Worm (Caenorhabditis elegans) whole organism, L4 larva: Measurements from ENCODE around the gene rhgf-1.

ENCODE experiments used
- ZK546.5 ChIP-seq, 2 experiments: sonication (generic microtip); optimal IDR thresholded peaks; 2 replicates each; lab custom pipeline; 2017; ENCODE audit warnings: missing biosample characterization in 2 of 2, missing genetic modification characterization in 2 of 2
- ama-1 ChIP-seq: fragments of 150-350 bp; optimal IDR thresholded peaks from 2 replicates; lab custom pipeline; 2014; ENCODE audit warnings: inconsistent platforms, mixed read lengths
- ceh-82 ChIP-seq: sonication (generic microtip); optimal IDR thresholded peaks from 2 replicates; lab custom pipeline; 2017; ENCODE audit warnings: missing biosample characterization, missing genetic modification characterization
- dve-1 ChIP-seq: sonication (generic microtip); optimal IDR thresholded peaks from 2 replicates; lab custom pipeline; 2017; ENCODE audit warnings: antibody characterized with exemption, mild to moderate bottlenecking, missing genetic modification characterization, missing compliant biosample characterization; ENCODE audit not compliant: insufficient read depth
- fkh-10 ChIP-seq: fragments of 150-350 bp; optimal IDR thresholded peaks from 2 replicates; lab custom pipeline; 2014; ENCODE audit warnings: missing biosample characterization, missing genetic modification reagents, missing genetic modification characterization
- jun-1 ChIP-seq: fragments of 150-350 bp; optimal IDR thresholded peaks from 2 replicates; lab custom pipeline; 2014; ENCODE audit warnings: missing biosample characterization, missing genetic modification reagents, missing genetic modification characterization
- mdl-1 ChIP-seq, 2 experiments: fragments of 150-350 bp in 1 of 2; sonication (generic microtip) in 1 of 2; optimal IDR thresholded peaks; 2 replicates each; lab custom pipeline; 2014 to 2017; ENCODE audit warnings: missing biosample characterization in 2 of 2, missing genetic modification characterization in 2 of 2
- mxl-3 ChIP-seq: fragments of 200-800 bp; sonication (Bioruptor generic); optimal IDR thresholded peaks from 2 replicates; lab custom pipeline; 2018; ENCODE audit warnings: mild to moderate bottlenecking, missing genetic modification characterization, missing compliant biosample characterization
- nhr-11 ChIP-seq: fragments of 150-350 bp; optimal IDR thresholded peaks from 2 replicates; lab custom pipeline; 2014; ENCODE audit warnings: missing biosample characterization, missing genetic modification characterization
- nhr-237 ChIP-seq: sonication (generic microtip); optimal IDR thresholded peaks from 2 replicates; lab custom pipeline; 2017; ENCODE audit warnings: missing biosample characterization, missing genetic modification characterization
- unc-62 ChIP-seq, 3 experiments: fragments of 150-350 bp in 1 of 3; sonication (generic microtip); optimal IDR thresholded peaks in 2 of 3; peaks in 1 of 3; 1 replicate in 1 of 3; 2 replicates in 2 of 3; lab custom pipeline; 2014 to 2017; ENCODE audit warnings: missing biosample characterization in 3 of 3, missing genetic modification characterization in 3 of 3, missing genetic modification reagents in 3 of 3, missing genotype in 1 of 3

- TF ChIP-seq nhr-237 (no peak), ceh-82 (tag; lab: Kevin White, UChicago) (no peak), jun-1 (tag; lab: Kevin White, UChicago) (no peak), ama-1 (lab: Kevin White, UChicago) (no peak), mxl-3 (GFP tag; lab: Kevin White, UChicago) (no peak), unc-62 (GFP tag; optimal IDR thresholded peaks at IDR 0.05 in 1 of 2; lab: Kevin White, UChicago) (no peak), unc-62 (tag; optimal IDR thresholded peaks at IDR 0.05; lab: Kevin White, UChicago) (no peak), ZK546.5 (tag; optimal IDR thresholded peaks at IDR 0.05; lab: Kevin White, UChicago) (no peak), fkh-10 (GFP tag; lab: Kevin White, UChicago) (no peak), dve-1 (no peak), nhr-11 (tag; lab: Kevin White, UChicago) (no peak), mdl-1 (tag; optimal IDR thresholded peaks at IDR 0.05; lab: Kevin White, UChicago) (no peak)
Measured at ce11 chrX:10692057-10692456, 19.6 kb downstream of the rhgf-1 start.
